Worm (Caenorhabditis elegans) whole organism, young adult: Measurements from ENCODE around the gene C25A8.5.

Experiments used
- B0035.1 ChIP-seq: sonication (generic microtip); optimal IDR thresholded peaks from 2 replicates; lab custom pipeline; 2016; ENCODE audit warnings: missing genetic modification characterization, mild to moderate bottlenecking, missing compliant biosample characterization, missing genotype, missing genetic modification reagents
- F33H1.4 ChIP-seq: fragments of 200-800 bp; sonication (Bioruptor generic); IDR thresholded peaks from 2 replicates; pipeline ENCODE4 v1.3.6; 2022; ENCODE audit warnings: missing genetic modification reagents, missing genetic modification characterization, missing compliant biosample characterization
- F37B4.10 ChIP-seq: fragments of 200-800 bp; sonication (Bioruptor generic); IDR thresholded peaks from 2 replicates; pipeline ENCODE4 v1.3.6; 2022; ENCODE audit warnings: missing genetic modification characterization, missing compliant biosample characterization
- F49E8.2 ChIP-seq: sonication (generic microtip); optimal IDR thresholded peaks from 3 replicates; lab custom pipeline; 2017; ENCODE audit warnings: missing genetic modification characterization, mild to moderate bottlenecking, missing compliant biosample characterization, antibody characterized with exemption, moderate library complexity; ENCODE audit not compliant: insufficient read depth
- F55B11.4 ChIP-seq: sonication (generic microtip); optimal IDR thresholded peaks from 2 replicates; lab custom pipeline; 2016; ENCODE audit warnings: missing compliant biosample characterization, missing genetic modification characterization, borderline replicate concordance; ENCODE audit not compliant: insufficient read depth
- F57A8.1 ChIP-seq: fragments of 200-800 bp; sonication (Bioruptor generic); optimal IDR thresholded peaks from 2 replicates; lab custom pipeline; 2018; ENCODE audit warnings: mild to moderate bottlenecking, missing genetic modification characterization, moderate library complexity, missing compliant biosample characterization
- K11D2.4 ChIP-seq: fragments of 200-800 bp; sonication (Bioruptor generic); IDR thresholded peaks from 2 replicates; pipeline ENCODE4 v1.3.6; 2022; ENCODE audit warnings: missing genetic modification reagents, missing genetic modification characterization, missing compliant biosample characterization
- K12H6.12 ChIP-seq: fragments of 200-800 bp; sonication (Bioruptor generic); optimal IDR thresholded peaks from 2 replicates; lab custom pipeline; 2018; ENCODE audit warnings: mild to moderate bottlenecking, missing genetic modification characterization, missing compliant biosample characterization
- Y53F4B.3 ChIP-seq: fragments of 200-800 bp; sonication (Bioruptor generic); IDR thresholded peaks from 2 replicates; pipeline ENCODE4 v1.3.6; 2022; ENCODE audit warnings: missing genetic modification reagents, missing genetic modification characterization, missing compliant biosample characterization
- attf-6 ChIP-seq: fragments of 200-800 bp; sonication (Bioruptor generic); IDR thresholded peaks from 2 replicates; pipeline ENCODE4 v1.3.6; 2022; ENCODE audit warnings: missing genetic modification reagents, missing genetic modification characterization, missing compliant biosample characterization
- bed-2 ChIP-seq: fragments of 200-800 bp; sonication (Bioruptor generic); IDR thresholded peaks from 2 replicates; pipeline ENCODE4 v1.3.6; 2022; ENCODE audit warnings: missing genetic modification reagents, missing genetic modification characterization, missing compliant biosample characterization
- ceh-58 ChIP-seq: fragments of 200-800 bp; sonication (Bioruptor generic); IDR thresholded peaks from 2 replicates; pipeline ENCODE4 v1.3.6; 2022; ENCODE audit warnings: missing genetic modification characterization, missing compliant biosample characterization
- ceh-91 ChIP-seq: fragments of 200-800 bp; sonication (Bioruptor generic); IDR thresholded peaks from 2 replicates; pipeline ENCODE4 v1.3.6; 2022; ENCODE audit warnings: missing genetic modification reagents, missing genetic modification characterization, missing compliant biosample characterization
- dox-1 ChIP-seq: fragments of 200-800 bp; sonication (Bioruptor generic); IDR thresholded peaks from 2 replicates; pipeline ENCODE4 v1.3.6; 2022; ENCODE audit warnings: missing genetic modification reagents, missing genetic modification characterization, missing compliant biosample characterization
- efl-1 ChIP-seq: fragments of 150-350 bp; optimal IDR thresholded peaks from 2 replicates; lab custom pipeline; 2014; ENCODE audit warnings: missing biosample characterization, missing genetic modification reagents, missing genetic modification characterization
- egl-44 ChIP-seq: fragments of 200-800 bp; sonication (Bioruptor generic); IDR thresholded peaks from 2 replicates; pipeline ENCODE4 v1.3.6; 2022; ENCODE audit warnings: missing genetic modification reagents, missing genetic modification characterization, missing compliant biosample characterization
- ekl-4 ChIP-seq: fragments of 200-800 bp; sonication (Bioruptor generic); IDR thresholded peaks from 2 replicates; pipeline ENCODE4 v1.3.6; 2022; ENCODE audit warnings: missing genetic modification reagents, missing genetic modification characterization, missing compliant biosample characterization
- fkh-3 ChIP-seq: sonication (generic microtip); optimal IDR thresholded peaks from 2 replicates; lab custom pipeline; 2016; ENCODE audit warnings: mild to moderate bottlenecking, missing genetic modification characterization, missing compliant biosample characterization
- let-607 ChIP-seq, 2 experiments: fragments of 200-800 bp in 1 of 2; sonication (Bioruptor generic) in 1 of 2; sonication (generic microtip) in 1 of 2; optimal IDR thresholded peaks; 2 replicates each; lab custom pipeline; 2016 to 2018; ENCODE audit warnings: mild to moderate bottlenecking in 2 of 2, missing compliant biosample characterization in 2 of 2, missing genetic modification characterization in 2 of 2, moderate library complexity in 2 of 2, missing genotype in 1 of 2
- lin-54 ChIP-seq: fragments of 200-800 bp; sonication (Bioruptor generic); optimal IDR thresholded peaks from 2 replicates; lab custom pipeline; 2018; ENCODE audit warnings: mild to moderate bottlenecking, missing genetic modification characterization, missing compliant biosample characterization
- lir-1 ChIP-seq: fragments of 200-800 bp; sonication (Bioruptor generic); conservative IDR thresholded peaks from 2 replicates; pipeline ENCODE4 v1.3.6; 2022; ENCODE audit warnings: missing genetic modification reagents, missing genetic modification characterization, missing compliant biosample characterization
- lsy-27 ChIP-seq: sonication (generic microtip); optimal IDR thresholded peaks from 2 replicates; lab custom pipeline; 2017; ENCODE audit warnings: missing genetic modification characterization, mild to moderate bottlenecking, missing compliant biosample characterization, antibody characterized with exemption, missing genotype, borderline replicate concordance; ENCODE audit not compliant: insufficient read depth
- madf-6 ChIP-seq: fragments of 200-800 bp; sonication (Bioruptor generic); IDR thresholded peaks from 2 replicates; pipeline ENCODE4 v1.3.6; 2022; ENCODE audit warnings: missing genetic modification reagents, missing genetic modification characterization, missing compliant biosample characterization
- madf-8 ChIP-seq: fragments of 200-800 bp; sonication (Bioruptor generic); conservative IDR thresholded peaks from 2 replicates; pipeline ENCODE4 v1.3.6; 2022; ENCODE audit warnings: missing genetic modification reagents, missing genetic modification characterization, missing compliant biosample characterization
- mel-28 ChIP-seq: sonication (generic microtip); optimal IDR thresholded peaks from 2 replicates; lab custom pipeline; 2016; ENCODE audit warnings: borderline replicate concordance, mild to moderate bottlenecking, missing genetic modification characterization, missing compliant biosample characterization
- nhr-120 ChIP-seq: fragments of 200-800 bp; sonication (Bioruptor generic); IDR thresholded peaks from 2 replicates; pipeline ENCODE4 v1.3.6; 2022; ENCODE audit warnings: missing genetic modification characterization, missing compliant biosample characterization
- pha-4 ChIP-seq: fragments of 150-350 bp; sonication (generic microtip); optimal IDR thresholded peaks from 2 replicates; lab custom pipeline; 2014; ENCODE audit warnings: missing biosample characterization, missing genetic modification reagents, missing genetic modification characterization
- snpc-3.4 ChIP-seq: sonication (generic microtip); optimal IDR thresholded peaks from 2 replicates; lab custom pipeline; 2017; ENCODE audit warnings: missing genetic modification characterization, mild to moderate bottlenecking, missing compliant biosample characterization, antibody characterized with exemption, moderate library complexity, missing genotype, missing genetic modification reagents
- snpc-4 ChIP-seq, 5 experiments: fragments of 150-350 bp in 1 of 5; sonication (generic microtip) in 4 of 5; optimal IDR thresholded peaks; 2 replicates each; lab custom pipeline; 2014 to 2018; ENCODE audit warnings: missing genetic modification characterization in 5 of 5, missing biosample characterization in 3 of 5, antibody characterized with exemption in 2 of 5, mild to moderate bottlenecking in 2 of 5, missing compliant biosample characterization in 2 of 5, missing genotype in 2 of 5, moderate library complexity in 2 of 5, missing genetic modification reagents in 1 of 5
- tbp1 ChIP-seq: fragments of 200-800 bp; sonication (Bioruptor generic); optimal IDR thresholded peaks from 2 replicates; lab custom pipeline; 2018; ENCODE audit warnings: mild to moderate bottlenecking, missing genetic modification characterization, missing compliant biosample characterization
- xnd-1 ChIP-seq: sonication (generic microtip); optimal IDR thresholded peaks from 2 replicates; lab custom pipeline; 2016; ENCODE audit warnings: missing genotype, missing genetic modification reagents, missing genetic modification characterization, missing compliant biosample characterization
- ztf-22 ChIP-seq: fragments of 200-800 bp; sonication (Bioruptor generic); optimal IDR thresholded peaks from 2 replicates; lab custom pipeline; 2018; ENCODE audit warnings: mild to moderate bottlenecking, missing genetic modification characterization, moderate library complexity, missing compliant biosample characterization
- ztf-3 ChIP-seq: fragments of 200-800 bp; sonication (Bioruptor generic); optimal IDR thresholded peaks from 2 replicates; lab custom pipeline; 2018; ENCODE audit warnings: mild to moderate bottlenecking, missing genetic modification characterization, missing compliant biosample characterization

Gene C25A8.5

DNA sequence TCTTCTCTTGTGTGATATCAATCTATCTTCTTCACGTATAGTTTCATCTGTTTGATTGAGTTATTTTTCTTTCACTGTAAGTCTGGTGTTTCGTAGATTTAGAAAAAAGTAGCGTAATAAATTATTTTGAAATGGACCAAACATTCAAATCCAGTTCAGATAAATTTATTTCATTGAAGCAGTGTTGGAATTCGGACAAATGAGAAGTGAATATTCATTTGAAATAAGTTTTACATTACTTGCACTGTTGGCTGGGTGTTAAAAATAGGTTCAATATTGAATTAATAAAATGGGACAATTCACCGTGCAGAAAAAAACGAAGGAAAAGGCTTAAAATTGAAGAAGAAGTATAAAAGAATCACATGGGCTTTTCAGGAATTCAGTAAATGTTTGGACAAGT, 20.7 kb upstream of the C25A8.5 start:
- TF ChIP-seq snpc-3.4 (tag; lab: Kevin White, UChicago) (peak; percentile 61), F37B4.10 (GFP tag; lab: Robert Waterston, UW) (no peak), snpc-4 (GFP tag; optimal IDR thresholded peaks at IDR 0.05; lab: Kevin White, UChicago) (no peak), snpc-4 (tag; optimal IDR thresholded peaks at IDR 0.05; lab: Kevin White, UChicago) (peak in 1 of 4 experiments; percentile 39), madf-6 (GFP tag; lab: Robert Waterston, UW) (peak; percentile 43; the same call in 1 of the 2 replicates), fkh-3 (tag; lab: Kevin White, UChicago) (no peak), let-607 (tag; optimal IDR thresholded peaks at IDR 0.05; lab: Kevin White, UChicago) (no peak), mel-28 (tag; lab: Kevin White, UChicago) (no peak), ztf-22 (GFP tag; lab: Kevin White, UChicago) (no peak), B0035.1 (tag; lab: Kevin White, UChicago) (no peak), lin-54 (GFP tag; lab: Kevin White, UChicago) (no peak), ztf-3 (GFP tag; lab: Kevin White, UChicago) (no peak), F55B11.4 (tag; lab: Kevin White, UChicago) (no peak), attf-6 (GFP tag; lab: Robert Waterston, UW) (0 out of 2 replicates have a peak, but pooled peaks have one; percentile 35), Y53F4B.3 (GFP tag; lab: Robert Waterston, UW) (no peak), lir-1 (GFP tag; lab: Robert Waterston, UW) (no peak), ceh-91 (no peak), F49E8.2 (peak; percentile 44), nhr-120 (GFP tag; lab: Robert Waterston, UW) (no peak), egl-44 (GFP tag; lab: Robert Waterston, UW) (0 out of 2 replicates have a peak, but pooled peaks have one; percentile 13), F33H1.4 (GFP tag; lab: Robert Waterston, UW) (peak; percentile 16; the same call in 1 of the 2 replicates)

DNA sequence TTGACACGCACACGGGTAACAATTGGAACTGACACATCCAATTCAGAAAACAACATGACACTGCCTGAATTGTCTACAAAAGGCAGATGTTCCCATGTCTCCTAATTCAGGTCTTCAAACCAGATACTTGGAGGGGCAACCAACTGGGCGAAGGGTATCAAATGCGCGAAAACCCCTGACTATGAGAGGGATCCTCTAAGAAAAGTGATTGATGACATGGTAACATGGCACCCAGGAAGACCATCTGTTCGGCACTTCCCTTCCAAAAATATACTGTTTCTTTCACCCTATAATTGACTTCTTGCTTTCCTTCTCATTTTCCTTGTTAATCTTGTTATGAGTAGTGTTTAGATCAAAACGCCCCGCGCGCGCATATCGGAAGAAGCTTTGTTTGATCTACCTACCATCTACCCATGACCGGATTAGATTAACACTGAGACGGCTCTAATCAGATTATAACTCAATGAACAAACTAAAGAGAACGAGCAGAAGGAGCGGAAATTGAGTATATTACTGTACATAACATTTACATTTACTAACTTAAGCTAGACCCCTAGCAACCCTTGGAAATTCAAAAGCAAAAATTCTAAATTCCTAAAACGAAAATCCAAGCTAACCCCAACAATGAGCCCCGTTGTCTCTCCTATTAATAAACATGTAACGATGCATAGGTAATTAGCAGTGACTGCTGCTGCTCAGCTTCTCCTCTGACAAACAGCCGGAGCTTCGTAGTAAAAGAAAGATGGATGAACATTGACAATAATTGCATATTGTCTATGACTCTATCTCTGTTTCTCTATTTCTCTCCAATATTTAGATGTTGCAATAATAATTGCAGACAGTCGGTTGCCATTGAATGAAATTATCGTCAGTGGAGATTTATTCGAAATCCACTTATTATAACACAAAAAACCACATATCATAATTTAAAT, 14.6 kb upstream of the C25A8.5 start:
- TF ChIP-seq K11D2.4 (GFP tag; lab: Robert Waterston, UW): no peak
- TF ChIP-seq fkh-3 (tag; lab: Kevin White, UChicago): no peak
- TF ChIP-seq F57A8.1 (GFP tag; lab: Kevin White, UChicago): no peak
- TF ChIP-seq ekl-4 (GFP tag; lab: Robert Waterston, UW): no peak
- TF ChIP-seq dox-1 (GFP tag; lab: Robert Waterston, UW): no peak
- TF ChIP-seq bed-2 (GFP tag; lab: Robert Waterston, UW): no peak
- TF ChIP-seq efl-1 (GFP tag; lab: Kevin White, UChicago): no peak
- TF ChIP-seq ceh-58: no peak
- TF ChIP-seq pha-4 (tag; lab: Kevin White, UChicago): no peak
- no peak for TF ChIP-seq F37B4.10 (GFP tag; lab: Robert Waterston, UW)
- no peak for TF ChIP-seq xnd-1 (tag; lab: Kevin White, UChicago)
- no peak for TF ChIP-seq tbp1
- no peak for TF ChIP-seq lsy-27 (tag; lab: Kevin White, UChicago)
- TF ChIP-seq K12H6.12 (tag; lab: Kevin White, UChicago): no peak
- TF ChIP-seq madf-8 (GFP tag; lab: Robert Waterston, UW): no peak
